Fruit fly (Drosophila melanogaster) S2 (cell line): ENCODE measurements around the gene Cep97.

Experiments
- CG8478 ChIP-seq: fragments of >200 bp; optimal IDR thresholded peaks from 2 replicates; lab custom pipeline; 2018
- CTCF ChIP-seq, 2 experiments: fragments of >200 bp; optimal IDR thresholded peaks; 2 replicates each; lab custom pipeline; 2018

DNA sequence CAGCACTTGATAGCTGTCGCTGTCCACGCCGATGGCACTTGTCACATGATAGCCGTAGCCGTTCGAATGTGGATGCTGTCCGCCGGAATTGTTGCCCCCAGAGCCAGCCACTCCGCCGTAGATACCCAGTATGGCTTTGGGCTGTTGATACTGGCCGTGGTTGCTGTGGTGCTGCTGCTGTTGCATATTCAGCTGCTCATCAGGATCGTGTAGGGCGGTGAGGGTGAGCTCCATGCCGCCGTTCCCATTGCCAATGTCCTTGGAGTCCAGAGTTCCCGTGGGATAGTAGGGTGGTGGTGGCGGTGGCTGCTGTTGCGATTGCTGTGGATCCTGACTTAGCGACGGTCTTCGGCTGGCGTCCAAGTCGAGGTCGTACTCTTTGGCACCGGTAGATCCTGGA is 49.4 kb downstream of the Cep97 start:
- TF ChIP-seq CG8478 (lab: Kevin White, UChicago), result no peak
- no peak for TF ChIP-seq CTCF (optimal IDR thresholded peaks at IDR 0.05; lab: Kevin White, UChicago)
